Fruit fly (Drosophila melanogaster): ENCODE results near the gene Atg8a.

Atg8a gene

DNA sequence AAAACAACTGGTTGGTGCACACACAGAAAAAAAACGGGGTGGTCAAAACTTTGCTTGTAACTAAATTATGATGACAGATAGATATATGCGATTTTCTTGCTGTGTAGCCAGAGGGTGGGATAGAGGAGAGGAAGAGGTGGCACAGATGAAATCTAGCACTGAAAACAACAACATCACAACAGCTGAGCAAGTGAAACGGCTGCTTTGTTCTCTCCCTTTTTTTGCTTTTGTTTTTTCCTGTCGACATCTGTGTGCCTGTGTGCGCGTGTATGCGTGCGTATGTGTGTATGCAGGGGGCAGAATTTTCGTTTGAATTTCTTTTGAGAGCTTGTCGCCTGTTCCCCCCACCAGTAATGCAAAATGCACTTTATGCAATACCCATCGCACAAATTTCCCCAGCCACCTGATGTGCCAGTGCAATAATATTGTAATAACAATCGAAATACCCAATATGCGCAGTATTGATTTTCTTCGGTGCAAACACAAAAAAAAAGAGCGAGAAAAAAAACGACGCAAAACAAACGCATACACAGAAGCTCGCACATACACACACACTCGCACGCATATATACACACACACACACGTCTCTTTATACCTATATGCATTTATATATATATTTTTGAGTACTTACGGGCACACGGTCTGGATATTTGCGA lies 660 bp downstream of the Atg8a start (continued):
- peak; percentile 49 for TF ChIP-seq CG10654 (GFP tag; optimal IDR thresholded peaks at IDR 0.05)
- TF ChIP-seq MBD-R2 (GFP tag; IDR thresholded peaks at IDR 0.05), result no peak; the same call in 1 of the 2 replicates
- TF ChIP-seq gce (GFP tag; IDR thresholded peaks at IDR 0.05), result 0 out of 3 replicates have a peak, but pooled peaks have one; percentile 39
- peak; percentile 20 for TF ChIP-seq Bteb2 (GFP tag; optimal IDR thresholded peaks at IDR 0.05)
- TF ChIP-seq CG10321 (GFP tag; IDR thresholded peaks at IDR 0.05), result no peak
- peak; percentile 45 for TF ChIP-seq CG34376 (GFP tag; optimal IDR thresholded peaks at IDR 0.05)
- TF ChIP-seq unpg (GFP tag; optimal IDR thresholded peaks at IDR 0.05), result peak; percentile 56
- TF ChIP-seq CG43689 (GFP tag; IDR thresholded peaks at IDR 0.05), result no peak
- TF ChIP-seq CG1024 (GFP tag; IDR thresholded peaks at IDR 0.05), result peak; percentile 17; the same call in 1 of the 2 replicates
- no peak for TF ChIP-seq Eip74EF (GFP tag; optimal IDR thresholded peaks at IDR 0.05)
- TF ChIP-seq CG15011 (GFP tag; optimal IDR thresholded peaks at IDR 0.05), result peak; percentile 18
- 0 out of 2 replicates have a peak, but pooled peaks have one; percentile 7 for TF ChIP-seq CG4730 (GFP tag; IDR thresholded peaks at IDR 0.05)
- no peak for TF ChIP-seq CG4617 (GFP tag; optimal IDR thresholded peaks at IDR 0.05; ENCODE audit: borderline replicate concordance)
- peak; percentile 75 for TF ChIP-seq CG13624 (GFP tag; optimal IDR thresholded peaks at IDR 0.05)
- TF ChIP-seq sima (GFP tag; optimal IDR thresholded peaks at IDR 0.05), result no peak
- TF ChIP-seq bigmax (GFP tag; optimal IDR thresholded peaks at IDR 0.05), result no peak
- TF ChIP-seq CG32532 (GFP tag; IDR thresholded peaks at IDR 0.05), result peak; percentile 83
- TF ChIP-seq zfh1 (GFP tag; IDR thresholded peaks at IDR 0.05), result peak; percentile 31; the same call in 1 of the 3 replicates
- TF ChIP-seq CG9609 (GFP tag; optimal IDR thresholded peaks at IDR 0.05), result peak; percentile 54
- peak; percentile 42 for TF ChIP-seq sisA (GFP tag; IDR thresholded peaks at IDR 0.05)
- TF ChIP-seq CG17568 (GFP tag; optimal IDR thresholded peaks at IDR 0.05), result peak; percentile 23
- peak; percentile 63 for TF ChIP-seq Hand (GFP tag; optimal IDR thresholded peaks at IDR 0.05)
- TF ChIP-seq Stat92E (GFP tag; optimal IDR thresholded peaks at IDR 0.05), result peak in 1 of 3 experiments; percentile 83
- peak; percentile 51; the same call in 1 of the 2 replicates for TF ChIP-seq CG11247 (GFP tag; IDR thresholded peaks at IDR 0.05)
- TF ChIP-seq salm (tag; optimal IDR thresholded peaks at IDR 0.05), result peak; percentile 1
- TF ChIP-seq CG12391 (tag; optimal IDR thresholded peaks at IDR 0.05), result peak; percentile 66
- TF ChIP-seq toy (GFP tag; IDR thresholded peaks at IDR 0.05), result 0 out of 2 replicates have a peak, but pooled peaks have one; percentile 13
- peak; percentile 49 for TF ChIP-seq tin (GFP tag; optimal IDR thresholded peaks at IDR 0.05)
- peak; percentile 80 for TF ChIP-seq Rfx (GFP tag; IDR thresholded peaks at IDR 0.05)
- TF ChIP-seq NK7.1 (GFP tag; optimal IDR thresholded peaks at IDR 0.05), result no peak
- TF ChIP-seq CG14710 (tag; optimal IDR thresholded peaks at IDR 0.05), result no peak
- TF ChIP-seq jumu (GFP tag; optimal IDR thresholded peaks at IDR 0.05), result peak; percentile 58
- peak; percentile 54 for TF ChIP-seq CG12299 (tag; optimal IDR thresholded peaks at IDR 0.05)
- no peak for TF ChIP-seq cad (GFP tag; optimal IDR thresholded peaks at IDR 0.05)
- 0 out of 2 replicates have a peak, but pooled peaks have one; percentile 18 for TF ChIP-seq Rx (GFP tag; IDR thresholded peaks at IDR 0.05)
- peak; percentile 68; the same call in 2 of the 3 replicates for TF ChIP-seq ase (GFP tag; IDR thresholded peaks at IDR 0.05)
- TF ChIP-seq Adf1 (GFP tag; IDR thresholded peaks at IDR 0.05), result peak; percentile 47; the same call in 1 of the 2 replicates
- peak; percentile 69 for TF ChIP-seq Hsf (GFP tag; optimal IDR thresholded peaks at IDR 0.05)
- peak; percentile 66; the same call in 1 of the 2 replicates for TF ChIP-seq Xrp1 (GFP tag; IDR thresholded peaks at IDR 0.05)
- TF ChIP-seq slbo (GFP tag; IDR thresholded peaks at IDR 0.05), result peak; percentile 83
- no peak for TF ChIP-seq Scr (GFP tag; IDR thresholded peaks at IDR 0.05; ENCODE audit: partially characterized antibody)
- TF ChIP-seq Dip2 (GFP tag; IDR thresholded peaks at IDR 0.05), result no peak
- TF ChIP-seq oc (tag; optimal IDR thresholded peaks at IDR 0.05), result no peak
- TF ChIP-seq gsb (GFP tag; IDR thresholded peaks at IDR 0.05), result 0 out of 2 replicates have a peak, but pooled peaks have one; percentile 13
- peak; percentile 46 for TF ChIP-seq phol (tag; optimal IDR thresholded peaks at IDR 0.05)
- TF ChIP-seq hbn (GFP tag; IDR thresholded peaks at IDR 0.05; ENCODE audit: partially characterized antibody), result no peak
- peak; percentile 51 for TF ChIP-seq CG4282 (GFP tag; optimal IDR thresholded peaks at IDR 0.05)
- TF ChIP-seq Antp (GFP tag; optimal IDR thresholded peaks at IDR 0.05), result peak; percentile 78
- TF ChIP-seq Doc3 (GFP tag; IDR thresholded peaks at IDR 0.05; ENCODE audit: partially characterized antibody), result no peak
